Worm (Caenorhabditis elegans) whole organism, L1 larva: Measurements from ENCODE around the gene bath-36.

ENCODE experiments used
- C16A3.4 ChIP-seq: fragments of 150-350 bp; optimal IDR thresholded peaks from 2 replicates; lab custom pipeline; 2014; ENCODE audit warnings: missing biosample characterization, missing genetic modification characterization
- C34B4.2 ChIP-seq: sonication (generic microtip); optimal IDR thresholded peaks from 2 replicates; lab custom pipeline; 2017; ENCODE audit warnings: mild to moderate bottlenecking, missing genetic modification characterization, missing compliant biosample characterization
- aha-1 ChIP-seq: fragments of 150-350 bp; optimal IDR thresholded peaks from 2 replicates; lab custom pipeline; 2014; ENCODE audit warnings: missing biosample characterization, missing genetic modification characterization
- alr-1 ChIP-seq: fragments of 200-800 bp; sonication (Bioruptor generic); optimal IDR thresholded peaks from 2 replicates; lab custom pipeline; 2018; ENCODE audit warnings: borderline replicate concordance, mild to moderate bottlenecking, missing genetic modification characterization, missing compliant biosample characterization
- ama-1 ChIP-seq: fragments of 150-350 bp; optimal IDR thresholded peaks from 2 replicates; lab custom pipeline; 2014
- ceh-63 ChIP-seq: fragments of 200-800 bp; sonication (Bioruptor generic); optimal IDR thresholded peaks from 2 replicates; lab custom pipeline; 2018; ENCODE audit warnings: mild to moderate bottlenecking, missing genetic modification characterization, missing compliant biosample characterization
- ceh-90 ChIP-seq: sonication (generic microtip); optimal IDR thresholded peaks from 2 replicates; lab custom pipeline; 2016; ENCODE audit warnings: missing genetic modification characterization, missing compliant biosample characterization
- ces-1 ChIP-seq: fragments of 150-350 bp; optimal IDR thresholded peaks from 2 replicates; lab custom pipeline; 2014; ENCODE audit warnings: missing biosample characterization, missing genetic modification reagents, missing genetic modification characterization
- dsc-1 ChIP-seq: sonication (generic microtip); optimal IDR thresholded peaks from 2 replicates; lab custom pipeline; 2016; ENCODE audit warnings: mild to moderate bottlenecking, missing genetic modification characterization, missing compliant biosample characterization
- efl-3 ChIP-seq: fragments of 200-800 bp; sonication (Bioruptor generic); optimal IDR thresholded peaks from 2 replicates; lab custom pipeline; 2018; ENCODE audit warnings: mild to moderate bottlenecking, missing genetic modification characterization, missing compliant biosample characterization
- egl-27 ChIP-seq, 2 experiments: fragments of 150-350 bp in 1 of 2; sonication (generic microtip); optimal IDR thresholded peaks; 3 replicates each; lab custom pipeline; 2017 to 2018; ENCODE audit warnings: missing biosample characterization in 2 of 2, missing genetic modification characterization in 2 of 2, missing genetic modification reagents in 2 of 2
- elt-3 ChIP-seq, 6 experiments: fragments of 150-350 bp in 1 of 6; sonication (generic microtip); optimal IDR thresholded peaks; 2 replicates each; lab custom pipeline; 2017 to 2018; ENCODE audit warnings: missing biosample characterization in 6 of 6, missing genetic modification characterization in 6 of 6, inconsistent platforms in 1 of 6
- fkh-10 ChIP-seq: sonication (generic microtip); optimal IDR thresholded peaks from 2 replicates; lab custom pipeline; 2017; ENCODE audit warnings: missing biosample characterization, missing genetic modification reagents, missing genetic modification characterization
- fkh-4 ChIP-seq: sonication (generic microtip); optimal IDR thresholded peaks from 2 replicates; lab custom pipeline; 2016; ENCODE audit warnings: missing compliant biosample characterization, missing genetic modification characterization, borderline replicate concordance
- grh-1 ChIP-seq: fragments of 200-800 bp; sonication (Bioruptor generic); IDR thresholded peaks from 2 replicates; pipeline ENCODE4 v1.3.6; 2022; ENCODE audit warnings: missing genetic modification reagents, missing genetic modification characterization, missing compliant biosample characterization
- hlh-17 ChIP-seq: fragments of 200-800 bp; sonication (Bioruptor generic); optimal IDR thresholded peaks from 2 replicates; lab custom pipeline; 2018; ENCODE audit warnings: missing genetic modification characterization, mild to moderate bottlenecking, missing compliant biosample characterization, moderate library complexity, borderline replicate concordance
- hlh-4 ChIP-seq: sonication (generic microtip); optimal IDR thresholded peaks from 2 replicates; lab custom pipeline; 2016; ENCODE audit warnings: mild to moderate bottlenecking, missing genetic modification characterization, missing compliant biosample characterization
- hpl-2 ChIP-seq: fragments of 150-350 bp; optimal IDR thresholded peaks from 2 replicates; lab custom pipeline; 2014; ENCODE audit warnings: missing biosample characterization, missing genetic modification reagents, missing genetic modification characterization
- isw-1 ChIP-seq: fragments of 200-800 bp; sonication (Bioruptor generic); IDR thresholded peaks from 2 replicates; pipeline ENCODE4 v1.3.6; 2022; ENCODE audit warnings: missing genetic modification characterization, missing compliant biosample characterization
- lin-13 ChIP-seq: fragments of 150-350 bp; optimal IDR thresholded peaks from 2 replicates; lab custom pipeline; 2014; ENCODE audit warnings: missing biosample characterization, missing genetic modification reagents, missing genetic modification characterization
- lin-35 ChIP-seq, 2 experiments: fragments of 150-350 bp; optimal IDR thresholded peaks; 2 replicates each; lab custom pipeline; 2014; ENCODE audit warnings: missing biosample characterization in 2 of 2, missing genetic modification characterization in 2 of 2, missing genetic modification reagents in 2 of 2
- lin-39 ChIP-seq: fragments of 150-350 bp; optimal IDR thresholded peaks from 2 replicates; lab custom pipeline; 2014; ENCODE audit warnings: missing biosample characterization, missing genetic modification reagents, missing genetic modification characterization
- lir-3 ChIP-seq: sonication (generic microtip); optimal IDR thresholded peaks from 2 replicates; lab custom pipeline; 2016; ENCODE audit warnings: mild to moderate bottlenecking, missing genetic modification characterization, moderate library complexity, missing compliant biosample characterization; ENCODE audit not compliant: poor library complexity
- mdl-1 ChIP-seq, 2 experiments: fragments of 150-350 bp; optimal IDR thresholded peaks; 2 replicates each; lab custom pipeline; 2014 to 2017; ENCODE audit warnings: missing biosample characterization in 2 of 2, missing genetic modification characterization in 2 of 2, inconsistent platforms in 1 of 2
- mef-2 ChIP-seq: fragments of 150-350 bp; optimal IDR thresholded peaks from 2 replicates; lab custom pipeline; 2014; ENCODE audit warnings: missing biosample characterization, missing genetic modification characterization
- mep-1 ChIP-seq: fragments of 150-350 bp; optimal IDR thresholded peaks from 2 replicates; lab custom pipeline; 2014; ENCODE audit warnings: missing biosample characterization, missing genetic modification characterization
- nhr-19 ChIP-seq: fragments of 200-800 bp; sonication (Bioruptor generic); conservative IDR thresholded peaks from 2 replicates; pipeline ENCODE4 v1.3.6; 2022; ENCODE audit warnings: missing genetic modification characterization, missing compliant biosample characterization
- nhr-20 ChIP-seq: sonication (generic microtip); optimal IDR thresholded peaks from 2 replicates; lab custom pipeline; 2016; ENCODE audit warnings: mild to moderate bottlenecking, missing genetic modification characterization, missing compliant biosample characterization
- nhr-237 ChIP-seq: fragments of 150-350 bp; optimal IDR thresholded peaks from 2 replicates; lab custom pipeline; 2014; ENCODE audit warnings: missing biosample characterization, missing genetic modification characterization
- nhr-47 ChIP-seq: sonication (generic microtip); optimal IDR thresholded peaks from 2 replicates; lab custom pipeline; 2016; ENCODE audit warnings: mild to moderate bottlenecking, missing genetic modification characterization, moderate library complexity, missing compliant biosample characterization
- nhr-76 ChIP-seq: sonication (generic microtip); optimal IDR thresholded peaks from 2 replicates; lab custom pipeline; 2017; ENCODE audit warnings: missing biosample characterization, missing genetic modification characterization
- nhr-84 ChIP-seq: sonication (generic microtip); optimal IDR thresholded peaks from 2 replicates; lab custom pipeline; 2017; ENCODE audit warnings: missing biosample characterization, missing genetic modification characterization
- nhr-90 ChIP-seq: sonication (generic microtip); optimal IDR thresholded peaks from 2 replicates; lab custom pipeline; 2016; ENCODE audit warnings: mild to moderate bottlenecking, missing genetic modification characterization, missing compliant biosample characterization; ENCODE audit not compliant: poor library complexity
- pag-3 ChIP-seq: sonication (generic microtip); optimal IDR thresholded peaks from 2 replicates; lab custom pipeline; 2017; ENCODE audit warnings: missing genetic modification characterization, mild to moderate bottlenecking, missing compliant biosample characterization, antibody characterized with exemption, borderline replicate concordance; ENCODE audit not compliant: insufficient read depth
- pax-3 ChIP-seq: fragments of 200-800 bp; sonication (Bioruptor generic); optimal IDR thresholded peaks from 2 replicates; lab custom pipeline; 2018; ENCODE audit warnings: mild to moderate bottlenecking, missing genetic modification characterization, moderate library complexity, missing compliant biosample characterization
- snpc-4 ChIP-seq: fragments of 150-350 bp; optimal IDR thresholded peaks from 2 replicates; lab custom pipeline; 2014; ENCODE audit warnings: missing biosample characterization, missing genetic modification characterization
- snu-23 ChIP-seq: sonication (generic microtip); optimal IDR thresholded peaks from 2 replicates; lab custom pipeline; 2016; ENCODE audit warnings: missing genetic modification characterization, missing compliant biosample characterization
- sptf-1 ChIP-seq: fragments of 150-350 bp; optimal IDR thresholded peaks from 2 replicates; lab custom pipeline; 2014; ENCODE audit warnings: missing biosample characterization, missing genetic modification characterization
- sup-37 ChIP-seq: fragments of 200-800 bp; sonication (Bioruptor generic); optimal IDR thresholded peaks from 2 replicates; lab custom pipeline; 2018; ENCODE audit warnings: mild to moderate bottlenecking, missing genetic modification characterization, missing compliant biosample characterization
- tlp-1 ChIP-seq: fragments of 150-350 bp; optimal IDR thresholded peaks from 2 replicates; lab custom pipeline; 2014; ENCODE audit warnings: missing biosample characterization, missing genetic modification characterization
- unc-130 ChIP-seq: fragments of 150-350 bp; optimal IDR thresholded peaks from 2 replicates; lab custom pipeline; 2017; ENCODE audit warnings: missing biosample characterization, missing genetic modification characterization, inconsistent platforms
- unc-30 ChIP-seq: sonication (generic microtip); optimal IDR thresholded peaks from 2 replicates; lab custom pipeline; 2017; ENCODE audit warnings: missing biosample characterization, missing genetic modification characterization
- unc-62 ChIP-seq: fragments of 150-350 bp; optimal IDR thresholded peaks from 2 replicates; lab custom pipeline; 2014; ENCODE audit warnings: missing biosample characterization, missing genetic modification reagents, missing genetic modification characterization
- unc-86 ChIP-seq: sonication (generic microtip); optimal IDR thresholded peaks from 2 replicates; lab custom pipeline; 2016; ENCODE audit warnings: missing genetic modification characterization, missing compliant biosample characterization
- unc-98 ChIP-seq: fragments of 200-800 bp; sonication (Bioruptor generic); IDR thresholded peaks from 2 replicates; pipeline ENCODE4 v1.3.6; 2022; ENCODE audit warnings: missing genetic modification characterization, missing compliant biosample characterization
- vab-15 ChIP-seq: sonication (generic microtip); optimal IDR thresholded peaks from 2 replicates; lab custom pipeline; 2017; ENCODE audit warnings: missing genotype, mild to moderate bottlenecking, missing genetic modification characterization, missing compliant biosample characterization
- xbp-1 ChIP-seq: sonication (generic microtip); optimal IDR thresholded peaks from 2 replicates; lab custom pipeline; 2016; ENCODE audit warnings: missing genetic modification characterization, missing compliant biosample characterization
- zag-1 ChIP-seq: fragments of 150-350 bp; optimal IDR thresholded peaks from 2 replicates; lab custom pipeline; 2014; ENCODE audit warnings: missing biosample characterization, missing genetic modification characterization
- ztf-11 ChIP-seq, 2 experiments: sonication (generic microtip); optimal IDR thresholded peaks; 2 replicates each; lab custom pipeline; 2016 to 2017; ENCODE audit warnings: missing genetic modification characterization in 2 of 2, missing biosample characterization in 1 of 2, missing compliant biosample characterization in 1 of 2
- ztf-4 ChIP-seq: fragments of 150-350 bp; optimal IDR thresholded peaks from 2 replicates; lab custom pipeline; 2014; ENCODE audit warnings: missing biosample characterization, missing genetic modification characterization

The bath-36 gene

DNA sequence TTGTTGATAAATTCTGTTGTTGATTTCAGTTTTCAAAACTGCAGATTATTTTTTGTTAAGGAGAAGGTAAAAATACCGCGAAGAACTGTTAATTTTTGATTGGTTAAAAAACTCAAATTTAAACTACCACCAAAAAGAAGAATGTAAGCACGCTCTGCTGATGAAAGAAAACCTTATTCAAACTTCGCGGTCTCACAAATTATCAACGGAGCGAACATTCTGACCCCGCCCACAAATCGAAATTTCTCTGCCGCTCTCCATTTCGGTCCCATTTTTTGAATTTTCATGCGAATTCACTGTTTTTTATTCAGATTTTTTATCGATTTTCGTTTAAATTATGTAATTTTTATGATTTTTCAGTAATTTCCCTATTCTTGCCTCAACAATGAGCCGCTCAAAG, 1.9 kb downstream of the bath-36 start, which contains the start of gene cyn-3 (continued):
- TF ChIP-seq alr-1 (tag; lab: Kevin White, UChicago) (no peak), lir-3 (tag; lab: Kevin White, UChicago) (peak; percentile 64), lin-39 (tag; lab: Kevin White, UChicago) (peak; percentile 86), snpc-4 (tag; lab: Kevin White, UChicago) (peak; percentile 74), vab-15 (tag; lab: Kevin White, UChicago) (peak; percentile 57), dsc-1 (tag; lab: Kevin White, UChicago) (peak; percentile 88), zag-1 (tag; lab: Kevin White, UChicago) (no peak), sup-37 (GFP tag; lab: Kevin White, UChicago) (peak; percentile 32), snu-23 (GFP tag; lab: Kevin White, UChicago) (peak; percentile 96), mdl-1 (tag; optimal IDR thresholded peaks at IDR 0.05; lab: Kevin White, UChicago) (peak in 1 of 2 experiments; percentile 85), ces-1 (no peak), hpl-2 (GFP tag; lab: Kevin White, UChicago) (no peak), hlh-4 (no peak), elt-3 (tag; optimal IDR thresholded peaks at IDR 0.05; lab: Kevin White, UChicago) (peak in 3 of 6 experiments; percentile 29 to 89 (median 83)), unc-30 (tag; lab: Kevin White, UChicago) (no peak), egl-27 (tag; optimal IDR thresholded peaks at IDR 0.05; lab: Kevin White, UChicago) (no peak), ceh-90 (tag; lab: Kevin White, UChicago) (no peak), nhr-19 (GFP tag; lab: Robert Waterston, UW) (peak; percentile 92), nhr-20 (peak; percentile 93), xbp-1 (peak; percentile 92), ceh-63 (no peak), grh-1 (GFP tag; lab: Robert Waterston, UW) (peak; percentile 87), nhr-76 (no peak), hlh-17 (GFP tag; lab: Kevin White, UChicago) (no peak), tlp-1 (no peak), fkh-10 (GFP tag; lab: Kevin White, UChicago) (peak; percentile 56), mef-2 (tag; lab: Kevin White, UChicago) (peak; percentile 73), ztf-4 (tag; lab: Kevin White, UChicago) (peak; percentile 79), ztf-11 (tag; optimal IDR thresholded peaks at IDR 0.05; lab: Kevin White, UChicago) (peak in 1 of 2 experiments; percentile 17), unc-86 (tag; lab: Kevin White, UChicago) (peak; percentile 90), C34B4.2 (tag; lab: Kevin White, UChicago) (no peak), C16A3.4 (tag; lab: Kevin White, UChicago) (peak; percentile 95)

DNA sequence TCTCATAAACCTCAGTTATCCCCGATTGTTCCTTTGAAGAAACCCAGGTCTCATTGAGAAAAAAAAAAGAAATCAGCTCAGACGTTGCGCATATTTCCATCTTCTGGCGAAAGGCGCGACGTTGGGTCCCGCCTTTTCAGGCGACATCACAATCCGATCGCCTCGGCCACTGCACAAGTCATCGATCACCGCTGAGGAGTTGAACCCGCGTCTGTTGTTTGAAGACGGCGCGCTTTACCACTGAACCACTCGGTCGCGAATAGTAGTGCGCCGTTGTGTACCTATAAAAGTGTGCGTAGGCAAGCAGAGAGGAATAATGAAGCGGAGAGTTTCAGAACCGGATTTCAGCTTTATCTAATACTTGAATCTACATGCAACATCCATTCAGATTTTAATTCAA, 3.2 kb downstream of the bath-36 start, which contains the start of gene Y75B12B.11:
TSS of gene Y75B12B.11 (plus strand) at position 394 of the 400 bp plus-strand sequence.
- TF ChIP-seq unc-130 (no peak), fkh-4 (peak; percentile 9), nhr-19 (GFP tag; lab: Robert Waterston, UW) (peak; percentile 71), pax-3 (tag; lab: Kevin White, UChicago) (peak; percentile 86), mdl-1 (tag; optimal IDR thresholded peaks at IDR 0.05; lab: Kevin White, UChicago) (peak in 1 of 2 experiments; percentile 51), nhr-84 (tag; lab: Kevin White, UChicago) (no peak), hpl-2 (GFP tag; lab: Kevin White, UChicago) (peak; percentile 11), nhr-90 (peak; percentile 75), efl-3 (GFP tag; lab: Kevin White, UChicago) (no peak), ama-1 (lab: Kevin White, UChicago) (peak; percentile 86), tlp-1 (no peak), fkh-10 (GFP tag; lab: Kevin White, UChicago) (no peak), sptf-1 (tag; lab: Kevin White, UChicago) (no peak), egl-27 (tag; optimal IDR thresholded peaks at IDR 0.05; lab: Kevin White, UChicago) (no peak), hlh-4 (no peak), ceh-90 (tag; lab: Kevin White, UChicago) (no peak), pag-3 (tag; lab: Kevin White, UChicago) (no peak), nhr-47 (peak; percentile 83), ztf-11 (tag; optimal IDR thresholded peaks at IDR 0.05; lab: Kevin White, UChicago) (peak in 1 of 2 experiments; percentile 33), aha-1 (tag; lab: Kevin White, UChicago) (no peak), sup-37 (GFP tag; lab: Kevin White, UChicago) (no peak), mep-1 (tag; lab: Kevin White, UChicago) (peak; percentile 79), unc-62 (GFP tag; lab: Kevin White, UChicago) (no peak), nhr-237 (no peak), lin-13 (GFP tag; lab: Kevin White, UChicago) (peak; percentile 34), unc-98 (GFP tag; lab: Robert Waterston, UW) (no peak), vab-15 (tag; lab: Kevin White, UChicago) (peak; percentile 20), isw-1 (no peak), lin-35 (GFP tag; optimal IDR thresholded peaks at IDR 0.05; lab: Kevin White, UChicago) (peak; percentile 73 to 89)
